Fruit fly (Drosophila melanogaster) S2 (cell line): ENCODE results near the gene CG10337.

Source experiments
- CG8478 ChIP-seq: fragments of >200 bp; optimal IDR thresholded peaks from 2 replicates; lab custom pipeline; 2018
- CTCF ChIP-seq, 2 experiments: fragments of >200 bp; optimal IDR thresholded peaks; 2 replicates each; lab custom pipeline; 2018

CG10337 gene

dm6 chr2L:19506323-19506722 is 40.4 kb downstream of the CG10337 start:
- TF ChIP-seq CG8478 (lab: Kevin White, UChicago) (no peak), CTCF (optimal IDR thresholded peaks at IDR 0.05; lab: Kevin White, UChicago) (no peak)

- TF ChIP-seq CTCF (optimal IDR thresholded peaks at IDR 0.05; lab: Kevin White, UChicago) (no peak), CG8478 (lab: Kevin White, UChicago) (no peak)
Measured at dm6 chr2L:19497983-19498382, 48.8 kb downstream of the CG10337 start, which contains the start of gene Top3alpha. Gene Top3alpha (plus strand): TSS chr2L:19498168.
